Fruit fly (Drosophila melanogaster) whole organism, prepupa: ENCODE results near the gene Smyd5.

Experiments
- Hr38 ChIP-seq: sonication (Bioruptor generic); optimal IDR thresholded peaks from 2 replicates; lab custom pipeline; 2016; ENCODE audit warnings: missing biosample characterization, missing genetic modification characterization
- Met ChIP-seq: fragments of 200-800 bp; sonication (Bioruptor generic); optimal IDR thresholded peaks from 3 replicates; lab custom pipeline; 2016; ENCODE audit warnings: missing biosample characterization, missing genetic modification characterization
- vri ChIP-seq: fragments of 200-800 bp; sonication (Bioruptor generic); optimal IDR thresholded peaks from 3 replicates; lab custom pipeline; 2016; ENCODE audit warnings: missing biosample characterization, mild to moderate bottlenecking, missing genetic modification characterization

DNA sequence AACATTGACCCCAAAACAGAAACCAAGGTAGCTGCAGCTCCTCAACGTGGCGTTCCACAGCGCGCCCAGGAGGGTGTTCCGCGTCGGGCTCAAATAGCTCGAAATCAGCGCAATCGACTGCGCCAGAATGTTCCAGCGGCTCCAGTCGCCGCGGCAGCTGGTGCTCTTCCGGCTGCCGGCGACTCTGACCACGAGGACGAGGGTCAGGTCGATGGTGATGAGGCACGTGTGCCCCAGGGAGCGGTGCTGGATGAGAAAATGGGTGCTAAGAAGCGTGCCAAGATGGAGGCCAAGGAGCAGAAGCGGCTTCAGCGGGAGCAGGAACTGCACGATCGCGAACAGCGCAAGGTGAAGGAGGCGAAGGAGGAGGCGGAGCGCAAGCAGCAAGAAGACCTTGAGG lies 3.3 kb downstream of the Smyd5 start:
- TF ChIP-seq Hr38 (GFP tag; lab: Kevin White, UChicago): no peak
- TF ChIP-seq vri (GFP tag; lab: Kevin White, UChicago): no peak
- TF ChIP-seq Met (GFP tag; lab: Kevin White, UChicago): no peak
